Fruit fly (Drosophila melanogaster) whole organism, embryonic: ENCODE measurements around the gene Dok.

ENCODE experiments used
- Adf1 ChIP-seq: fragments of 200-800 bp; sonication (Bioruptor generic); IDR thresholded peaks from 2 replicates; pipeline ENCODE4 v1.3.6; 2022; ENCODE audit warnings: missing biosample characterization, missing genetic modification characterization
- Blimp-1 ChIP-seq: fragments of 200-800 bp; sonication (Bioruptor generic); optimal IDR thresholded peaks from 3 replicates; lab custom pipeline; 2018; ENCODE audit warnings: missing biosample characterization, missing genetic modification characterization, mild to moderate bottlenecking, moderate library complexity, missing genetic modification reagents
- C15 ChIP-seq: fragments of 200-800 bp; sonication (Bioruptor generic); IDR thresholded peaks from 3 replicates; pipeline ENCODE4 v1.3.6; 2022; ENCODE audit warnings: missing biosample characterization, missing genetic modification characterization
- CG1024 ChIP-seq: fragments of 200-800 bp; sonication (Bioruptor generic); IDR thresholded peaks from 2 replicates; pipeline ENCODE4 v1.3.6; 2022; ENCODE audit warnings: missing biosample characterization, missing genetic modification characterization
- CG12071 ChIP-seq: fragments of 200-800 bp; sonication (Bioruptor generic); optimal IDR thresholded peaks from 3 replicates; lab custom pipeline; 2018; ENCODE audit warnings: missing biosample characterization, mild to moderate bottlenecking, missing genetic modification characterization
- CG13624 ChIP-seq: fragments of 200-800 bp; sonication (Bioruptor generic); optimal IDR thresholded peaks from 2 replicates; lab custom pipeline; 2016; ENCODE audit warnings: missing biosample characterization, missing genetic modification characterization
- CG14860 ChIP-seq: fragments of 200-800 bp; sonication (Bioruptor generic); IDR thresholded peaks from 3 replicates; pipeline ENCODE4 v1.3.6; 2022; ENCODE audit warnings: missing biosample characterization, missing genetic modification characterization; ENCODE audit not compliant: partially characterized antibody
- CG16779 ChIP-seq: fragments of 200-800 bp; sonication (Bioruptor generic); IDR thresholded peaks from 2 replicates; pipeline ENCODE4 v1.3.6; 2022; ENCODE audit warnings: missing biosample characterization, missing genetic modification characterization
- CG17186 ChIP-seq: fragments of 200-800 bp; sonication (Bioruptor generic); optimal IDR thresholded peaks from 3 replicates; lab custom pipeline; 2017; ENCODE audit warnings: missing biosample characterization, missing genetic modification reagents, missing genetic modification characterization
- CG17361 ChIP-seq: fragments of 200-800 bp; sonication (Bioruptor generic); IDR thresholded peaks from 3 replicates; pipeline ENCODE4 v1.3.6; 2022; ENCODE audit warnings: missing biosample characterization, missing genetic modification characterization
- CG1792 ChIP-seq: fragments of 200-800 bp; sonication (Bioruptor generic); optimal IDR thresholded peaks from 2 replicates; lab custom pipeline; 2016; ENCODE audit warnings: missing biosample characterization, missing genetic modification characterization
- CG18262 ChIP-seq: fragments of 200-800 bp; optimal IDR thresholded peaks from 3 replicates; lab custom pipeline; 2019; ENCODE audit warnings: missing biosample characterization, mild to moderate bottlenecking, missing genetic modification characterization, moderate library complexity
- CG2120 ChIP-seq: fragments of 200-800 bp; sonication (Bioruptor generic); optimal IDR thresholded peaks from 3 replicates; lab custom pipeline; 2016; ENCODE audit warnings: missing biosample characterization, missing genetic modification characterization
- CG30431 ChIP-seq: fragments of 200-800 bp; sonication (Bioruptor generic); optimal IDR thresholded peaks from 2 replicates; lab custom pipeline; 2017; ENCODE audit warnings: missing biosample characterization, missing genetic modification characterization
- CG31441 ChIP-seq: fragments of 200-800 bp; sonication (Bioruptor generic); IDR thresholded peaks from 2 replicates; pipeline ENCODE4 v1.3.6; 2022; ENCODE audit warnings: missing biosample characterization, missing genetic modification characterization
- CG33213 ChIP-seq: fragments of 200-800 bp; sonication (Bioruptor generic); optimal IDR thresholded peaks from 3 replicates; lab custom pipeline; 2016; ENCODE audit warnings: missing biosample characterization, missing genetic modification characterization
- CG33557 ChIP-seq: fragments of 200-800 bp; sonication (Bioruptor generic); optimal IDR thresholded peaks from 2 replicates; lab custom pipeline; 2019; ENCODE audit warnings: missing biosample characterization, mild to moderate bottlenecking, missing genetic modification characterization, moderate library complexity
- CG34422 ChIP-seq: fragments of 200-800 bp; sonication (Bioruptor generic); IDR thresholded peaks from 3 replicates; pipeline ENCODE4 v1.3.6; 2022; ENCODE audit warnings: missing biosample characterization, missing genetic modification characterization
- CG5953 ChIP-seq: fragments of 200-800 bp; sonication (Bioruptor generic); IDR thresholded peaks from 2 replicates; pipeline ENCODE4 v1.3.6; 2022; ENCODE audit warnings: missing biosample characterization, missing genetic modification characterization
- CG8359 ChIP-seq: fragments of 200-800 bp; sonication (Bioruptor generic); optimal IDR thresholded peaks from 2 replicates; lab custom pipeline; 2017; ENCODE audit warnings: missing biosample characterization, mild to moderate bottlenecking, missing genetic modification characterization, borderline replicate concordance
- CTCF ChIP-seq: fragments of 200-800 bp; sonication (Bioruptor generic); optimal IDR thresholded peaks from 2 replicates; lab custom pipeline; 2017; ENCODE audit warnings: missing biosample characterization, mild to moderate bottlenecking, missing genetic modification characterization, moderate library complexity
- Camta ChIP-seq: fragments of 200-800 bp; sonication (Bioruptor generic); optimal IDR thresholded peaks from 2 replicates; lab custom pipeline; 2016; ENCODE audit warnings: missing biosample characterization, missing genetic modification characterization
- Dip2 ChIP-seq: fragments of 200-800 bp; sonication (Bioruptor generic); IDR thresholded peaks from 2 replicates; pipeline ENCODE4 v1.3.6; 2022; ENCODE audit warnings: missing biosample characterization, missing genetic modification characterization
- E2f1 ChIP-seq: fragments of 200-800 bp; sonication (Bioruptor generic); IDR thresholded peaks from 2 replicates; pipeline ENCODE4 v1.3.6; 2022; ENCODE audit warnings: missing biosample characterization, missing genetic modification characterization
- PHDP ChIP-seq: fragments of 200-800 bp; sonication (Bioruptor generic); optimal IDR thresholded peaks from 3 replicates; lab custom pipeline; 2018; ENCODE audit warnings: missing biosample characterization, mild to moderate bottlenecking, missing genetic modification characterization, moderate library complexity
- Poxn ChIP-seq: fragments of 200-800 bp; sonication (Bioruptor generic); IDR thresholded peaks from 2 replicates; pipeline ENCODE4 v1.3.6; 2022; ENCODE audit warnings: missing biosample characterization, missing genetic modification characterization
- Ptx1 ChIP-seq: fragments of 200-800 bp; sonication (Bioruptor generic); IDR thresholded peaks from 2 replicates; pipeline ENCODE4 v1.3.6; 2022; ENCODE audit warnings: missing biosample characterization, missing genetic modification characterization
- Sry-β ChIP-seq: fragments of 200-800 bp; sonication (Bioruptor generic); optimal IDR thresholded peaks from 2 replicates; lab custom pipeline; 2018; ENCODE audit warnings: missing biosample characterization, mild to moderate bottlenecking, missing genetic modification characterization, moderate library complexity
- YL-1 ChIP-seq: fragments of 200-800 bp; sonication (Bioruptor generic); optimal IDR thresholded peaks from 3 replicates; lab custom pipeline; 2017; ENCODE audit warnings: missing biosample characterization, mild to moderate bottlenecking, missing genetic modification characterization
- ac ChIP-seq: fragments of 200-800 bp; sonication (Bioruptor generic); optimal IDR thresholded peaks from 3 replicates; lab custom pipeline; 2017; ENCODE audit warnings: missing biosample characterization, mild to moderate bottlenecking, missing genetic modification characterization
- ato ChIP-seq: fragments of 200-800 bp; sonication (Bioruptor generic); IDR thresholded peaks from 2 replicates; pipeline ENCODE4 v1.3.6; 2022; ENCODE audit warnings: missing biosample characterization, missing genetic modification characterization; ENCODE audit not compliant: partially characterized antibody
- corto ChIP-seq: fragments of 200-800 bp; sonication (Bioruptor generic); optimal IDR thresholded peaks from 2 replicates; lab custom pipeline; 2016; ENCODE audit warnings: missing biosample characterization, mild to moderate bottlenecking, missing genetic modification characterization, moderate library complexity
- disco-r ChIP-seq: fragments of 200-800 bp; sonication (Bioruptor generic); optimal IDR thresholded peaks from 2 replicates; lab custom pipeline; 2016; ENCODE audit warnings: missing biosample characterization, missing genetic modification characterization
- dysf ChIP-seq: fragments of 200-800 bp; sonication (Bioruptor generic); IDR thresholded peaks from 3 replicates; pipeline ENCODE4 v1.3.6; 2022; ENCODE audit warnings: missing biosample characterization, missing genetic modification characterization
- eyg ChIP-seq: fragments of 200-800 bp; sonication (Bioruptor generic); optimal IDR thresholded peaks from 3 replicates; lab custom pipeline; 2016; ENCODE audit warnings: missing biosample characterization, missing genetic modification characterization
- fru ChIP-seq: fragments of >200 bp; optimal IDR thresholded peaks from 2 replicates; lab custom pipeline; 2017
- kay ChIP-seq: fragments of 200-800 bp; sonication (Bioruptor generic); optimal IDR thresholded peaks from 2 replicates; lab custom pipeline; 2016; ENCODE audit warnings: missing biosample characterization, missing genetic modification characterization
- klu ChIP-seq: fragments of 200-800 bp; sonication (Bioruptor generic); IDR thresholded peaks from 2 replicates; pipeline ENCODE4 v1.3.6; 2022; ENCODE audit warnings: missing biosample characterization, missing genetic modification characterization
- maf-S ChIP-seq: fragments of 200-800 bp; sonication (Bioruptor generic); optimal IDR thresholded peaks from 2 replicates; lab custom pipeline; 2016; ENCODE audit warnings: missing biosample characterization, missing genetic modification characterization
- nmo ChIP-seq: fragments of 200-800 bp; sonication (Bioruptor generic); optimal IDR thresholded peaks from 2 replicates; lab custom pipeline; 2018; ENCODE audit warnings: missing biosample characterization, mild to moderate bottlenecking, missing genetic modification characterization, moderate library complexity
- pan ChIP-seq, 4 experiments: fragments of >200 bp in 3 of 4; fragments of 200-800 bp in 1 of 4; sonication (Bioruptor generic) in 1 of 4; optimal IDR thresholded peaks in 3 of 4; IDR thresholded peaks in 1 of 4; 2 replicates each; pipeline versions ENCODE4 v1.3.6 to Lab custom; 2017 to 2022; ENCODE audit warnings: missing biosample characterization in 2 of 4, missing genetic modification characterization in 2 of 4, mixed read lengths in 1 of 4
- ro ChIP-seq: fragments of 200-800 bp; sonication (Bioruptor generic); IDR thresholded peaks from 2 replicates; pipeline ENCODE4 v1.3.6; 2022; ENCODE audit warnings: missing biosample characterization, missing genetic modification characterization
- sens ChIP-seq: fragments of 200-800 bp; sonication (Bioruptor generic); peaks from one replicate; lab custom pipeline; 2016; ENCODE audit warnings: missing biosample characterization, missing genetic modification characterization
- slou ChIP-seq: fragments of 200-800 bp; sonication (Bioruptor generic); optimal IDR thresholded peaks from 3 replicates; lab custom pipeline; 2016; ENCODE audit warnings: missing biosample characterization, missing genetic modification characterization
- sr ChIP-seq: fragments of 200-800 bp; sonication (Bioruptor generic); IDR thresholded peaks from 3 replicates; pipeline ENCODE4 v1.3.6; 2022; ENCODE audit warnings: missing biosample characterization, missing genetic modification characterization
- sug ChIP-seq: fragments of 200-800 bp; optimal IDR thresholded peaks from 2 replicates; lab custom pipeline; 2019; ENCODE audit warnings: missing biosample characterization, mild to moderate bottlenecking, missing genetic modification characterization, moderate library complexity
- trem ChIP-seq: fragments of 200-800 bp; optimal IDR thresholded peaks from 3 replicates; lab custom pipeline; 2019; ENCODE audit warnings: missing biosample characterization, mild to moderate bottlenecking, missing genetic modification characterization, moderate library complexity
- zen ChIP-seq: fragments of 200-800 bp; sonication (Bioruptor generic); optimal IDR thresholded peaks from 3 replicates; lab custom pipeline; 2018; ENCODE audit warnings: missing biosample characterization, mild to moderate bottlenecking, missing genetic modification characterization, moderate library complexity
- zfh1 ChIP-seq: fragments of 200-800 bp; sonication (Bioruptor generic); IDR thresholded peaks from 3 replicates; pipeline ENCODE4 v1.3.6; 2022; ENCODE audit warnings: missing biosample characterization, missing genetic modification characterization

The Dok gene

dm6 chrX:7306538-7307477 is 17.2 kb upstream of the Dok start (continued):
- peak; percentile 82; the same call in 2 of the 3 replicates for TF ChIP-seq CG34422 (GFP tag; lab: Robert Waterston, UW)
- TF ChIP-seq Ptx1: peak; percentile 88
- TF ChIP-seq Blimp-1 (GFP tag; lab: Kevin White, UChicago): peak; percentile 89
- TF ChIP-seq CTCF (GFP tag; lab: Kevin White, UChicago): peak; percentile 40
- peak; percentile 87 for TF ChIP-seq dysf (GFP tag; lab: Robert Waterston, UW)
- no peak for TF ChIP-seq CG14860 (GFP tag; lab: Robert Waterston, UW)
- peak; percentile 80 for TF ChIP-seq ac
- peak; percentile 22; the same call in 1 of the 2 replicates for TF ChIP-seq ro (GFP tag; lab: Robert Waterston, UW)
- peak; percentile 63 for TF ChIP-seq maf-S (GFP tag; lab: Kevin White, UChicago)
- TF ChIP-seq CG8359 (GFP tag; lab: Kevin White, UChicago): peak; percentile 84
- peak; percentile 90 for TF ChIP-seq zen (tag; lab: Kevin White, UChicago)
- TF ChIP-seq nmo (GFP tag; lab: Kevin White, UChicago): peak; percentile 97
- peak; percentile 71 for TF ChIP-seq CG1792
- no peak for TF ChIP-seq fru (lab: Kevin White, UChicago)
- TF ChIP-seq CG1024 (GFP tag; lab: Robert Waterston, UW): 0 out of 2 replicates have a peak, but pooled peaks have one; percentile 6
- peak; percentile 90 for TF ChIP-seq trem (tag; lab: Kevin White, UChicago)
- peak; percentile 97 for TF ChIP-seq CG31441 (GFP tag; lab: Robert Waterston, UW)
- TF ChIP-seq YL-1 (GFP tag; lab: Kevin White, UChicago): peak; percentile 75
- TF ChIP-seq CG2120 (GFP tag; lab: Kevin White, UChicago): peak; percentile 87
- TF ChIP-seq CG18262 (tag; lab: Kevin White, UChicago): peak; percentile 99
- TF ChIP-seq C15 (GFP tag; lab: Robert Waterston, UW): peak; percentile 26; the same call in 1 of the 3 replicates
- no peak for TF ChIP-seq ato (GFP tag; lab: Robert Waterston, UW)
- TF ChIP-seq CG17361: peak; percentile 100
- peak; percentile 58 for TF ChIP-seq sug
- TF ChIP-seq kay (GFP tag; lab: Kevin White, UChicago): peak; percentile 37
- peak; percentile 81 for TF ChIP-seq E2f1 (GFP tag; lab: Robert Waterston, UW)
- peak; percentile 66 for TF ChIP-seq CG13624 (GFP tag; lab: Kevin White, UChicago)
- TF ChIP-seq PHDP (tag; lab: Kevin White, UChicago): peak; percentile 91
- peak; percentile 94 for TF ChIP-seq Adf1 (GFP tag; lab: Robert Waterston, UW)
- TF ChIP-seq CG12071 (GFP tag; lab: Kevin White, UChicago): peak; percentile 52
- TF ChIP-seq CG33557: peak; percentile 91
- peak; percentile 30; the same call in 1 of the 2 replicates for TF ChIP-seq Poxn (GFP tag; lab: Robert Waterston, UW)
- TF ChIP-seq Dip2: 0 out of 2 replicates have a peak, but pooled peaks have one; percentile 5
- peak; percentile 65 for TF ChIP-seq eyg
- peak; percentile 95 for TF ChIP-seq sens
- TF ChIP-seq CG33213 (GFP tag; lab: Kevin White, UChicago): peak; percentile 30
- peak; percentile 69 for TF ChIP-seq Camta
- peak; percentile 73 for TF ChIP-seq disco-r (GFP tag; lab: Kevin White, UChicago)
- TF ChIP-seq CG30431 (GFP tag; lab: Kevin White, UChicago): peak; percentile 95
- peak; percentile 85 for TF ChIP-seq sr (GFP tag; lab: Robert Waterston, UW)
- TF ChIP-seq CG17186 (GFP tag; lab: Kevin White, UChicago): peak; percentile 50
- TF ChIP-seq CG5953 (GFP tag; lab: Robert Waterston, UW): no peak
- TF ChIP-seq zfh1 (GFP tag; lab: Robert Waterston, UW): peak; percentile 47; the same call in 1 of the 3 replicates
- TF ChIP-seq CG16779: no peak
- TF ChIP-seq klu (GFP tag; lab: Robert Waterston, UW): peak; percentile 61
- no peak for TF ChIP-seq corto (GFP tag; lab: Kevin White, UChicago)
- peak; percentile 55 for TF ChIP-seq slou (GFP tag; lab: Kevin White, UChicago)
- TF ChIP-seq pan (optimal IDR thresholded peaks at IDR 0.05; lab: Kevin White, UChicago): no peak
- peak in 1 of 2 experiments; percentile 56 for TF ChIP-seq pan (GFP tag; optimal IDR thresholded peaks at IDR 0.05 in 1 of 2, IDR thresholded peaks at IDR 0.05 in 1 of 2)
- peak; percentile 67 for TF ChIP-seq Sry-β
